Fruit fly (Drosophila melanogaster) whole organism, embryonic: Measurements from ENCODE around the gene CG11374.
A peak's percentile ranks its signal among the peaks of the same experiment; 100 is the strongest.

Source experiments
- CG10543 ChIP-seq: fragments of 200-800 bp; sonication (Bioruptor generic); optimal IDR thresholded peaks from 3 replicates; lab custom pipeline; 2017; ENCODE audit warnings: missing biosample characterization, mild to moderate bottlenecking, missing genetic modification characterization, moderate library complexity
- CG31224 ChIP-seq: fragments of 200-800 bp; sonication (Bioruptor generic); IDR thresholded peaks from 2 replicates; pipeline ENCODE4 v1.3.6; 2022; ENCODE audit warnings: missing biosample characterization, missing genetic modification characterization
- CG4360 ChIP-seq: fragments of 200-800 bp; sonication (Bioruptor generic); IDR thresholded peaks from 2 replicates; pipeline ENCODE4 v1.3.6; 2022; ENCODE audit warnings: missing biosample characterization, missing genetic modification characterization
- CG4404 ChIP-seq: fragments of 200-800 bp; sonication (Bioruptor generic); IDR thresholded peaks from 2 replicates; pipeline ENCODE4 v1.3.6; 2022; ENCODE audit warnings: missing biosample characterization, missing genetic modification characterization
- Fer2 ChIP-seq: fragments of 200-800 bp; sonication (Bioruptor generic); optimal IDR thresholded peaks from 2 replicates; lab custom pipeline; 2018; ENCODE audit warnings: missing biosample characterization, mild to moderate bottlenecking, missing genetic modification characterization, moderate library complexity
- Nf-YB ChIP-seq: fragments of 200-800 bp; sonication (Bioruptor generic); optimal IDR thresholded peaks from 3 replicates; lab custom pipeline; 2019; ENCODE audit warnings: missing biosample characterization, mild to moderate bottlenecking, missing genetic modification characterization, moderate library complexity
- Sox102F ChIP-seq: fragments of 200-800 bp; sonication (Bioruptor generic); optimal IDR thresholded peaks from 2 replicates; lab custom pipeline; 2018; ENCODE audit warnings: missing biosample characterization, mild to moderate bottlenecking, missing genetic modification characterization, moderate library complexity
- chm ChIP-seq: fragments of 200-800 bp; sonication (Bioruptor generic); IDR thresholded peaks from 2 replicates; pipeline ENCODE4 v1.3.6; 2022; ENCODE audit warnings: missing biosample characterization, missing genetic modification characterization
- slp2 ChIP-seq: fragments of 200-800 bp; sonication (Bioruptor generic); optimal IDR thresholded peaks from 2 replicates; lab custom pipeline; 2016; ENCODE audit warnings: missing biosample characterization, missing genetic modification characterization
- so ChIP-seq: fragments of 200-800 bp; sonication (Bioruptor generic); IDR thresholded peaks from 3 replicates; pipeline ENCODE4 v1.3.6; 2022; ENCODE audit warnings: missing biosample characterization, missing genetic modification characterization
- ttk ChIP-seq: fragments of 200-800 bp; sonication (Bioruptor generic); IDR thresholded peaks from 2 replicates; pipeline ENCODE4 v2.1.2; 2022; ENCODE audit warnings: missing biosample characterization, missing genetic modification characterization
- unpg ChIP-seq: fragments of 200-800 bp; sonication (Bioruptor generic); optimal IDR thresholded peaks from 3 replicates; lab custom pipeline; 2018; ENCODE audit warnings: missing biosample characterization, mild to moderate bottlenecking, missing genetic modification characterization, moderate library complexity
- zen2 ChIP-seq: fragments of 200-800 bp; sonication (Bioruptor generic); IDR thresholded peaks from 3 replicates; pipeline ENCODE4 v1.3.6; 2022; ENCODE audit warnings: missing biosample characterization, missing genetic modification characterization; ENCODE audit not compliant: partially characterized antibody

dm6 chr2L:92993-93392 is 16.8 kb downstream of the CG11374 start:
- no peak for TF ChIP-seq CG4360
- TF ChIP-seq chm (GFP tag; lab: Robert Waterston, UW): no peak
- no peak for TF ChIP-seq slp2 (GFP tag; lab: Kevin White, UChicago)
- TF ChIP-seq Sox102F (GFP tag; lab: Kevin White, UChicago): no peak
- TF ChIP-seq CG31224 (GFP tag; lab: Robert Waterston, UW): no peak
- no peak for TF ChIP-seq zen2 (GFP tag; lab: Robert Waterston, UW)
- TF ChIP-seq unpg: no peak
- TF ChIP-seq CG10543 (GFP tag; lab: Kevin White, UChicago): peak; percentile 22
- TF ChIP-seq so (GFP tag; lab: Robert Waterston, UW): no peak
- no peak for TF ChIP-seq CG4404 (GFP tag; lab: Robert Waterston, UW)
- no peak for TF ChIP-seq Nf-YB (GFP tag; lab: Kevin White, UChicago)
- TF ChIP-seq Fer2: no peak
- TF ChIP-seq ttk (GFP tag; lab: Robert Waterston, UW): no peak
